Fruit fly (Drosophila melanogaster): ENCODE data around the gene mip130.

mip130 gene

dm6 chrX:1950311-1950710 is 42.3 kb downstream of the mip130 start:
- TF ChIP-seq woc (GFP tag; optimal IDR thresholded peaks at IDR 0.05) (no peak), HLH106 (tag; optimal IDR thresholded peaks at IDR 0.05) (peak; percentile 22), tai (GFP tag; optimal IDR thresholded peaks at IDR 0.05) (peak; percentile 58), Rel (GFP tag; optimal IDR thresholded peaks at IDR 0.05) (no peak), Rel (tag; optimal IDR thresholded peaks at IDR 0.05) (peak; percentile 57), rgr (GFP tag; optimal IDR thresholded peaks at IDR 0.05) (no peak), CG32264 (GFP tag; optimal IDR thresholded peaks at IDR 0.05) (no peak), Hr83 (GFP tag; optimal IDR thresholded peaks at IDR 0.05; ENCODE audit: poor library complexity, severe bottlenecking) (no peak), jim (GFP tag; optimal IDR thresholded peaks at IDR 0.05) (no peak), dl (GFP tag; optimal IDR thresholded peaks at IDR 0.05; ENCODE audit: insufficient read depth in 1 of 2, partially characterized antibody in 2 of 2) (no peak), N (GFP tag; optimal IDR thresholded peaks at IDR 0.05) (no peak), Myc (optimal IDR thresholded peaks at IDR 0.05) (no peak), Vsx2 (GFP tag; optimal IDR thresholded peaks at IDR 0.05; ENCODE audit: partially characterized antibody) (no peak), foxo (GFP tag; optimal IDR thresholded peaks at IDR 0.05) (peak in 1 of 2 experiments; percentile 0), h (GFP tag; optimal IDR thresholded peaks at IDR 0.05) (peak; percentile 84), Jra (GFP tag; optimal IDR thresholded peaks at IDR 0.05) (no peak), GATAd (GFP tag; optimal IDR thresholded peaks at IDR 0.05) (no peak)

dm6 chrX:1951391-1952066 is 43.5 kb downstream of the mip130 start:
- TF ChIP-seq HLH106 (tag; optimal IDR thresholded peaks at IDR 0.05) = peak; percentile 98
- peak; percentile 96 for TF ChIP-seq Rel (GFP tag; optimal IDR thresholded peaks at IDR 0.05)
- TF ChIP-seq Rel (tag; optimal IDR thresholded peaks at IDR 0.05) = peak; percentile 89
- peak; percentile 94 to 99 for TF ChIP-seq foxo (GFP tag; optimal IDR thresholded peaks at IDR 0.05)
- TF ChIP-seq br (GFP tag; optimal IDR thresholded peaks at IDR 0.05) = peak; percentile 99
- peak; percentile 89 for TF ChIP-seq sv (GFP tag; optimal IDR thresholded peaks at IDR 0.05)
- no peak for TF ChIP-seq CrebA (GFP tag; optimal IDR thresholded peaks at IDR 0.05; ENCODE audit: borderline replicate concordance)
- TF ChIP-seq N (GFP tag; optimal IDR thresholded peaks at IDR 0.05) = no peak
- TF ChIP-seq CG32264 (GFP tag; optimal IDR thresholded peaks at IDR 0.05) = peak; percentile 97
- TF ChIP-seq dl (GFP tag; optimal IDR thresholded peaks at IDR 0.05; ENCODE audit: insufficient read depth in 1 of 2, partially characterized antibody in 2 of 2) = no peak
- peak; percentile 88 for TF ChIP-seq Jra (GFP tag; optimal IDR thresholded peaks at IDR 0.05)
- TF ChIP-seq jim (GFP tag; optimal IDR thresholded peaks at IDR 0.05) = no peak
- no peak for TF ChIP-seq Abd-B (GFP tag; optimal IDR thresholded peaks at IDR 0.05)
- TF ChIP-seq Dif (GFP tag; optimal IDR thresholded peaks at IDR 0.05; ENCODE audit: partially characterized antibody) = no peak
- peak; percentile 96 for TF ChIP-seq woc (GFP tag; optimal IDR thresholded peaks at IDR 0.05)
- peak; percentile 92 for TF ChIP-seq dsf (GFP tag; optimal IDR thresholded peaks at IDR 0.05; ENCODE audit: borderline replicate concordance)
- peak; percentile 99 for TF ChIP-seq fru (GFP tag; optimal IDR thresholded peaks at IDR 0.05)
- TF ChIP-seq sage (GFP tag; optimal IDR thresholded peaks at IDR 0.05) = peak; percentile 96
- TF ChIP-seq GATAd (GFP tag; optimal IDR thresholded peaks at IDR 0.05) = peak; percentile 57
- TF ChIP-seq psq (GFP tag; optimal IDR thresholded peaks at IDR 0.05) = peak; percentile 95
- TF ChIP-seq Hr78 (GFP tag; optimal IDR thresholded peaks at IDR 0.05) = no peak
- TF ChIP-seq Dfd (GFP tag; optimal IDR thresholded peaks at IDR 0.05) = no peak
- peak; percentile 94 for TF ChIP-seq CG9705 (GFP tag; optimal IDR thresholded peaks at IDR 0.05)
- peak; percentile 99 for TF ChIP-seq h (GFP tag; optimal IDR thresholded peaks at IDR 0.05)
- peak; percentile 98 for TF ChIP-seq rgr (GFP tag; optimal IDR thresholded peaks at IDR 0.05)
- peak; percentile 88 for TF ChIP-seq tai (GFP tag; optimal IDR thresholded peaks at IDR 0.05)
- no peak for TF ChIP-seq usp (GFP tag; optimal IDR thresholded peaks at IDR 0.05)
- TF ChIP-seq Mio (GFP tag; optimal IDR thresholded peaks at IDR 0.05) = peak; percentile 91
- peak; percentile 99 for TF ChIP-seq ey (GFP tag; optimal IDR thresholded peaks at IDR 0.05)
- TF ChIP-seq dmrt93B (GFP tag; optimal IDR thresholded peaks at IDR 0.05) = peak; percentile 97
- no peak for TF ChIP-seq Myc (optimal IDR thresholded peaks at IDR 0.05)
- peak; percentile 84 for TF ChIP-seq brk (GFP tag; optimal IDR thresholded peaks at IDR 0.05)
- TF ChIP-seq lola (GFP tag; optimal IDR thresholded peaks at IDR 0.05) = no peak
- TF ChIP-seq Hr83 (GFP tag; optimal IDR thresholded peaks at IDR 0.05; ENCODE audit: poor library complexity, severe bottlenecking) = peak; percentile 77
- peak; percentile 97 for TF ChIP-seq Hnf4 (GFP tag; optimal IDR thresholded peaks at IDR 0.05)
- TF ChIP-seq pan (optimal IDR thresholded peaks at IDR 0.05) = no peak
- TF ChIP-seq Sp1 (GFP tag; optimal IDR thresholded peaks at IDR 0.05) = peak; percentile 99
- no peak for TF ChIP-seq Vsx2 (GFP tag; optimal IDR thresholded peaks at IDR 0.05; ENCODE audit: partially characterized antibody)
- peak; percentile 97 for TF ChIP-seq OdsH (GFP tag; optimal IDR thresholded peaks at IDR 0.05)
